Worm (Caenorhabditis elegans) whole organism, L1 larva: ENCODE measurements around the gene igcm-2.

ENCODE experiments used
- C16A3.4 ChIP-seq: fragments of 150-350 bp; optimal IDR thresholded peaks from 2 replicates; lab custom pipeline; 2014; ENCODE audit warnings: missing biosample characterization, missing genetic modification characterization
- Y116A8C.19 ChIP-seq: sonication (generic microtip); optimal IDR thresholded peaks from 2 replicates; lab custom pipeline; 2016; ENCODE audit warnings: missing compliant biosample characterization, missing genetic modification characterization, borderline replicate concordance
- dpl-1 ChIP-seq, 3 experiments: fragments of 150-350 bp in 2 of 3; sonication (generic microtip) in 1 of 3; optimal IDR thresholded peaks; 2 replicates each; lab custom pipeline; 2014 to 2017; ENCODE audit warnings: missing biosample characterization in 3 of 3, missing genetic modification characterization in 3 of 3, missing genetic modification reagents in 3 of 3
- dsc-1 ChIP-seq: sonication (generic microtip); optimal IDR thresholded peaks from 2 replicates; lab custom pipeline; 2016; ENCODE audit warnings: mild to moderate bottlenecking, missing genetic modification characterization, missing compliant biosample characterization
- elt-2 ChIP-seq: sonication (generic microtip); optimal IDR thresholded peaks from 2 replicates; lab custom pipeline; 2016; ENCODE audit warnings: missing genetic modification characterization, mild to moderate bottlenecking, inconsistent platforms, missing compliant biosample characterization, missing genetic modification reagents
- elt-3 ChIP-seq, 6 experiments: fragments of 150-350 bp in 1 of 6; sonication (generic microtip); optimal IDR thresholded peaks; 2 replicates each; lab custom pipeline; 2017 to 2018; ENCODE audit warnings: missing biosample characterization in 6 of 6, missing genetic modification characterization in 6 of 6, inconsistent platforms in 1 of 6
- ets-5 ChIP-seq: fragments of 200-800 bp; sonication (Bioruptor generic); IDR thresholded peaks from 2 replicates; pipeline ENCODE4 v1.3.6; 2022; ENCODE audit warnings: missing genetic modification characterization, missing compliant biosample characterization
- fkh-10 ChIP-seq: sonication (generic microtip); optimal IDR thresholded peaks from 2 replicates; lab custom pipeline; 2017; ENCODE audit warnings: missing biosample characterization, missing genetic modification reagents, missing genetic modification characterization
- fos-1 ChIP-seq: fragments of 150-350 bp; optimal IDR thresholded peaks from 2 replicates; lab custom pipeline; 2014; ENCODE audit warnings: missing biosample characterization, missing genetic modification characterization
- jun-1 ChIP-seq: fragments of 150-350 bp; optimal IDR thresholded peaks from 2 replicates; lab custom pipeline; 2014; ENCODE audit warnings: missing biosample characterization, missing genetic modification reagents, missing genetic modification characterization
- lin-14 ChIP-seq: fragments of 200-800 bp; sonication (Bioruptor generic); optimal IDR thresholded peaks from 2 replicates; lab custom pipeline; 2018; ENCODE audit warnings: mild to moderate bottlenecking, missing genetic modification characterization, moderate library complexity, missing compliant biosample characterization
- lin-15B ChIP-seq: fragments of 150-350 bp; sonication (generic microtip); optimal IDR thresholded peaks from 3 replicates; lab custom pipeline; 2014; ENCODE audit warnings: missing biosample characterization, missing genetic modification characterization
- lin-39 ChIP-seq: fragments of 150-350 bp; optimal IDR thresholded peaks from 2 replicates; lab custom pipeline; 2014; ENCODE audit warnings: missing biosample characterization, missing genetic modification reagents, missing genetic modification characterization
- lir-3 ChIP-seq: sonication (generic microtip); optimal IDR thresholded peaks from 2 replicates; lab custom pipeline; 2016; ENCODE audit warnings: mild to moderate bottlenecking, missing genetic modification characterization, moderate library complexity, missing compliant biosample characterization; ENCODE audit not compliant: poor library complexity
- lsy-2 ChIP-seq, 2 experiments: fragments of 150-350 bp; optimal IDR thresholded peaks; 2 replicates each; lab custom pipeline; 2014; ENCODE audit warnings: missing biosample characterization in 2 of 2, missing genetic modification characterization in 2 of 2
- nhr-11 ChIP-seq: fragments of 150-350 bp; optimal IDR thresholded peaks from 2 replicates; lab custom pipeline; 2014; ENCODE audit warnings: missing biosample characterization, missing genetic modification characterization
- nhr-20 ChIP-seq: sonication (generic microtip); optimal IDR thresholded peaks from 2 replicates; lab custom pipeline; 2016; ENCODE audit warnings: mild to moderate bottlenecking, missing genetic modification characterization, missing compliant biosample characterization
- nhr-237 ChIP-seq: fragments of 150-350 bp; optimal IDR thresholded peaks from 2 replicates; lab custom pipeline; 2014; ENCODE audit warnings: missing biosample characterization, missing genetic modification characterization
- nhr-28 ChIP-seq: fragments of 150-350 bp; optimal IDR thresholded peaks from 2 replicates; lab custom pipeline; 2014; ENCODE audit warnings: missing biosample characterization, missing genetic modification characterization
- nhr-47 ChIP-seq: sonication (generic microtip); optimal IDR thresholded peaks from 2 replicates; lab custom pipeline; 2016; ENCODE audit warnings: mild to moderate bottlenecking, missing genetic modification characterization, moderate library complexity, missing compliant biosample characterization
- nhr-90 ChIP-seq: sonication (generic microtip); optimal IDR thresholded peaks from 2 replicates; lab custom pipeline; 2016; ENCODE audit warnings: mild to moderate bottlenecking, missing genetic modification characterization, missing compliant biosample characterization; ENCODE audit not compliant: poor library complexity
- pag-3 ChIP-seq: sonication (generic microtip); optimal IDR thresholded peaks from 2 replicates; lab custom pipeline; 2017; ENCODE audit warnings: missing genetic modification characterization, mild to moderate bottlenecking, missing compliant biosample characterization, antibody characterized with exemption, borderline replicate concordance; ENCODE audit not compliant: insufficient read depth
- pqm-1 ChIP-seq: sonication (generic microtip); optimal IDR thresholded peaks from 3 replicates; lab custom pipeline; 2017; ENCODE audit warnings: missing biosample characterization, missing genetic modification characterization
- rnt-1 ChIP-seq: sonication (generic microtip); optimal IDR thresholded peaks from 2 replicates; lab custom pipeline; 2016; ENCODE audit warnings: mild to moderate bottlenecking, missing genetic modification characterization, moderate library complexity, missing compliant biosample characterization
- snpc-4 ChIP-seq: fragments of 150-350 bp; optimal IDR thresholded peaks from 2 replicates; lab custom pipeline; 2014; ENCODE audit warnings: missing biosample characterization, missing genetic modification characterization
- snu-23 ChIP-seq: sonication (generic microtip); optimal IDR thresholded peaks from 2 replicates; lab custom pipeline; 2016; ENCODE audit warnings: missing genetic modification characterization, missing compliant biosample characterization
- sptf-1 ChIP-seq: fragments of 150-350 bp; optimal IDR thresholded peaks from 2 replicates; lab custom pipeline; 2014; ENCODE audit warnings: missing biosample characterization, missing genetic modification characterization
- tlp-1 ChIP-seq: fragments of 150-350 bp; optimal IDR thresholded peaks from 2 replicates; lab custom pipeline; 2014; ENCODE audit warnings: missing biosample characterization, missing genetic modification characterization
- unc-130 ChIP-seq: fragments of 150-350 bp; optimal IDR thresholded peaks from 2 replicates; lab custom pipeline; 2017; ENCODE audit warnings: missing biosample characterization, missing genetic modification characterization, inconsistent platforms
- unc-30 ChIP-seq: sonication (generic microtip); optimal IDR thresholded peaks from 2 replicates; lab custom pipeline; 2017; ENCODE audit warnings: missing biosample characterization, missing genetic modification characterization
- unc-98 ChIP-seq: fragments of 200-800 bp; sonication (Bioruptor generic); IDR thresholded peaks from 2 replicates; pipeline ENCODE4 v1.3.6; 2022; ENCODE audit warnings: missing genetic modification characterization, missing compliant biosample characterization
- vab-15 ChIP-seq: sonication (generic microtip); optimal IDR thresholded peaks from 2 replicates; lab custom pipeline; 2017; ENCODE audit warnings: missing genotype, mild to moderate bottlenecking, missing genetic modification characterization, missing compliant biosample characterization
- zip-4 ChIP-seq: fragments of 200-800 bp; sonication (Bioruptor generic); optimal IDR thresholded peaks from 2 replicates; lab custom pipeline; 2018; ENCODE audit warnings: mild to moderate bottlenecking, missing genetic modification characterization, moderate library complexity, missing compliant biosample characterization

Gene igcm-2

ce11 chrX:6429552-6429951, 38.2 kb upstream of the igcm-2 start:
- peak; percentile 88 for TF ChIP-seq elt-2
- TF ChIP-seq nhr-47 (tag; lab: Kevin White, UChicago): no peak

DNA sequence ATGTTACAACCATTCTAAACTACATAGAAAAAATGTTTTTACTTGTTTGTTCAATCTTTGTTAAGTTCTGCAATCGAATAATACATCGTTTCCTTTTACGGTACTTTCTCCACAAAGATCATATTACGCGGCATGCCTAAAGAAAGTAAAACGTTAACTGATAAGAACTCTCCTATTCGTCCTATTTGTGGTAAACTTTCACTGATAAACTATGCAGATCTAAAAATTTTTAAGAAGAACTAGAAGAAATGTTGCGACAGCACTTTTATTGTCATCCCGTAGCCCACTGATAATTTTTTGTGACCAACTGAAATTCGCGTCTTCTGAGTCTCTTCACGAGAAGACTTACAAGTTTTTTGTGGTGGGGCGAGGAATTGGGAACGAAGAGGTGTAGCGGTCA, 35.8 kb upstream of the igcm-2 start:
- TF ChIP-seq pag-3 (tag; lab: Kevin White, UChicago): no peak
- TF ChIP-seq unc-130: no peak
- TF ChIP-seq sptf-1 (tag; lab: Kevin White, UChicago): no peak
- no peak for TF ChIP-seq ets-5 (GFP tag; lab: Robert Waterston, UW)
- peak; percentile 91 for TF ChIP-seq elt-2
- TF ChIP-seq pqm-1: peak; percentile 22
- no peak for TF ChIP-seq nhr-237 (tag; lab: Kevin White, UChicago)
- peak; percentile 5 for TF ChIP-seq lin-14 (GFP tag; lab: Kevin White, UChicago)
- TF ChIP-seq elt-3 (tag; optimal IDR thresholded peaks at IDR 0.05; lab: Kevin White, UChicago): no peak
- TF ChIP-seq Y116A8C.19 (tag; lab: Kevin White, UChicago): no peak
- no peak for TF ChIP-seq lin-39 (tag; lab: Kevin White, UChicago)
- TF ChIP-seq snpc-4 (tag; lab: Kevin White, UChicago): no peak
- no peak for TF ChIP-seq vab-15 (tag; lab: Kevin White, UChicago)
- peak; percentile 1 for TF ChIP-seq nhr-90 (tag; lab: Kevin White, UChicago)
- TF ChIP-seq nhr-20: no peak
- no peak for TF ChIP-seq nhr-28
- no peak for TF ChIP-seq fos-1 (tag; lab: Kevin White, UChicago)
- TF ChIP-seq lsy-2 (tag; optimal IDR thresholded peaks at IDR 0.05; lab: Kevin White, UChicago): peak in 1 of 2 experiments; percentile 22
- TF ChIP-seq C16A3.4: no peak
- TF ChIP-seq fkh-10 (GFP tag; lab: Kevin White, UChicago): no peak
- no peak for TF ChIP-seq zip-4 (GFP tag; lab: Kevin White, UChicago)
- no peak for TF ChIP-seq tlp-1

ce11 chrX:6420681-6421080, 29.3 kb upstream of the igcm-2 start, which contains the start of gene K10C2.12:
Gene K10C2.12 (minus strand): TSS chrX:6420781.
- no peak for TF ChIP-seq pqm-1
- TF ChIP-seq elt-3 (tag; optimal IDR thresholded peaks at IDR 0.05; lab: Kevin White, UChicago): no peak
- no peak for TF ChIP-seq lir-3 (tag; lab: Kevin White, UChicago)
- no peak for TF ChIP-seq nhr-11 (tag; lab: Kevin White, UChicago)
- TF ChIP-seq ets-5 (GFP tag; lab: Robert Waterston, UW): no peak
- no peak for TF ChIP-seq rnt-1 (tag; lab: Kevin White, UChicago)
- no peak for TF ChIP-seq lsy-2 (tag; optimal IDR thresholded peaks at IDR 0.05; lab: Kevin White, UChicago)
- no peak for TF ChIP-seq nhr-90 (tag; lab: Kevin White, UChicago)
- no peak for TF ChIP-seq Y116A8C.19 (tag; lab: Kevin White, UChicago)
- TF ChIP-seq dpl-1 (GFP tag; optimal IDR thresholded peaks at IDR 0.05; lab: Kevin White, UChicago): no peak
- TF ChIP-seq lin-15B (tag; lab: Kevin White, UChicago): no peak
- TF ChIP-seq jun-1 (tag; lab: Kevin White, UChicago): no peak
- TF ChIP-seq snu-23: no peak
- no peak for TF ChIP-seq unc-98 (GFP tag; lab: Robert Waterston, UW)

ce11 chrX:6419113-6419512, 27.7 kb upstream of the igcm-2 start:
- TF ChIP-seq Y116A8C.19 (tag; lab: Kevin White, UChicago) (no peak), unc-30 (tag; lab: Kevin White, UChicago) (no peak), fkh-10 (GFP tag; lab: Kevin White, UChicago) (peak; percentile 64), lin-14 (GFP tag; lab: Kevin White, UChicago) (peak; percentile 48), dsc-1 (peak; percentile 35)
